Worm (Caenorhabditis elegans) whole organism, L1 larva: Measurements from ENCODE around the gene ncx-2.

Source experiments
- C16A3.4 ChIP-seq: fragments of 150-350 bp; optimal IDR thresholded peaks from 2 replicates; lab custom pipeline; 2014; ENCODE audit warnings: missing biosample characterization, missing genetic modification characterization
- alr-1 ChIP-seq: fragments of 200-800 bp; sonication (Bioruptor generic); optimal IDR thresholded peaks from 2 replicates; lab custom pipeline; 2018; ENCODE audit warnings: borderline replicate concordance, mild to moderate bottlenecking, missing genetic modification characterization, missing compliant biosample characterization
- aly-2 ChIP-seq: fragments of 150-350 bp; optimal IDR thresholded peaks from 2 replicates; lab custom pipeline; 2014; ENCODE audit warnings: missing biosample characterization, missing genetic modification characterization
- blmp-1 ChIP-seq: fragments of 150-350 bp; optimal IDR thresholded peaks from 2 replicates; lab custom pipeline; 2014; ENCODE audit warnings: missing biosample characterization, missing genetic modification characterization
- ceh-63 ChIP-seq: fragments of 200-800 bp; sonication (Bioruptor generic); optimal IDR thresholded peaks from 2 replicates; lab custom pipeline; 2018; ENCODE audit warnings: mild to moderate bottlenecking, missing genetic modification characterization, missing compliant biosample characterization
- ceh-82 ChIP-seq, 3 experiments: fragments of 150-350 bp in 1 of 3; sonication (generic microtip) in 2 of 3; optimal IDR thresholded peaks; 2 replicates each; lab custom pipeline; 2014 to 2017; ENCODE audit warnings: missing biosample characterization in 3 of 3, missing genetic modification characterization in 3 of 3
- ceh-88 ChIP-seq: fragments of 200-800 bp; sonication (Bioruptor generic); IDR thresholded peaks from 2 replicates; pipeline ENCODE4 v1.3.6; 2022; ENCODE audit warnings: missing genetic modification characterization, missing compliant biosample characterization
- ceh-90 ChIP-seq: sonication (generic microtip); optimal IDR thresholded peaks from 2 replicates; lab custom pipeline; 2016; ENCODE audit warnings: missing genetic modification characterization, missing compliant biosample characterization
- dpl-1 ChIP-seq, 3 experiments: fragments of 150-350 bp in 2 of 3; sonication (generic microtip) in 1 of 3; optimal IDR thresholded peaks; 2 replicates each; lab custom pipeline; 2014 to 2017; ENCODE audit warnings: missing biosample characterization in 3 of 3, missing genetic modification characterization in 3 of 3, missing genetic modification reagents in 3 of 3
- dsc-1 ChIP-seq: sonication (generic microtip); optimal IDR thresholded peaks from 2 replicates; lab custom pipeline; 2016; ENCODE audit warnings: mild to moderate bottlenecking, missing genetic modification characterization, missing compliant biosample characterization
- efl-1 ChIP-seq, 4 experiments: fragments of 150-350 bp; optimal IDR thresholded peaks in 3 of 4; peaks in 1 of 4; 1 replicate in 1 of 4; 2 replicates in 3 of 4; lab custom pipeline; 2014; ENCODE audit warnings: missing biosample characterization in 2 of 4, missing genetic modification characterization in 2 of 4, missing genetic modification reagents in 2 of 4
- efl-3 ChIP-seq: fragments of 200-800 bp; sonication (Bioruptor generic); optimal IDR thresholded peaks from 2 replicates; lab custom pipeline; 2018; ENCODE audit warnings: mild to moderate bottlenecking, missing genetic modification characterization, missing compliant biosample characterization
- egl-13 ChIP-seq: sonication (generic microtip); optimal IDR thresholded peaks from 2 replicates; lab custom pipeline; 2016; ENCODE audit warnings: missing genotype, missing genetic modification reagents, missing genetic modification characterization, missing compliant biosample characterization
- elt-2 ChIP-seq: sonication (generic microtip); optimal IDR thresholded peaks from 2 replicates; lab custom pipeline; 2016; ENCODE audit warnings: missing genetic modification characterization, mild to moderate bottlenecking, inconsistent platforms, missing compliant biosample characterization, missing genetic modification reagents
- elt-3 ChIP-seq, 6 experiments: fragments of 150-350 bp in 1 of 6; sonication (generic microtip); optimal IDR thresholded peaks; 2 replicates each; lab custom pipeline; 2017 to 2018; ENCODE audit warnings: missing biosample characterization in 6 of 6, missing genetic modification characterization in 6 of 6, inconsistent platforms in 1 of 6
- fkh-10 ChIP-seq: sonication (generic microtip); optimal IDR thresholded peaks from 2 replicates; lab custom pipeline; 2017; ENCODE audit warnings: missing biosample characterization, missing genetic modification reagents, missing genetic modification characterization
- fkh-8 ChIP-seq: sonication (generic microtip); optimal IDR thresholded peaks from 2 replicates; lab custom pipeline; 2016; ENCODE audit warnings: mild to moderate bottlenecking, missing genetic modification characterization, missing compliant biosample characterization
- grh-1 ChIP-seq: fragments of 200-800 bp; sonication (Bioruptor generic); IDR thresholded peaks from 2 replicates; pipeline ENCODE4 v1.3.6; 2022; ENCODE audit warnings: missing genetic modification reagents, missing genetic modification characterization, missing compliant biosample characterization
- hlh-17 ChIP-seq: fragments of 200-800 bp; sonication (Bioruptor generic); optimal IDR thresholded peaks from 2 replicates; lab custom pipeline; 2018; ENCODE audit warnings: missing genetic modification characterization, mild to moderate bottlenecking, missing compliant biosample characterization, moderate library complexity, borderline replicate concordance
- irx-1 ChIP-seq: sonication (generic microtip); optimal IDR thresholded peaks from 2 replicates; lab custom pipeline; 2016; ENCODE audit warnings: missing genetic modification characterization, missing compliant biosample characterization
- jun-1 ChIP-seq: fragments of 150-350 bp; optimal IDR thresholded peaks from 2 replicates; lab custom pipeline; 2014; ENCODE audit warnings: missing biosample characterization, missing genetic modification reagents, missing genetic modification characterization
- lin-13 ChIP-seq: fragments of 150-350 bp; optimal IDR thresholded peaks from 2 replicates; lab custom pipeline; 2014; ENCODE audit warnings: missing biosample characterization, missing genetic modification reagents, missing genetic modification characterization
- lin-14 ChIP-seq: fragments of 200-800 bp; sonication (Bioruptor generic); optimal IDR thresholded peaks from 2 replicates; lab custom pipeline; 2018; ENCODE audit warnings: mild to moderate bottlenecking, missing genetic modification characterization, moderate library complexity, missing compliant biosample characterization
- lin-15B ChIP-seq: fragments of 150-350 bp; sonication (generic microtip); optimal IDR thresholded peaks from 3 replicates; lab custom pipeline; 2014; ENCODE audit warnings: missing biosample characterization, missing genetic modification characterization
- lin-35 ChIP-seq, 2 experiments: fragments of 150-350 bp; optimal IDR thresholded peaks; 2 replicates each; lab custom pipeline; 2014; ENCODE audit warnings: missing biosample characterization in 2 of 2, missing genetic modification characterization in 2 of 2, missing genetic modification reagents in 2 of 2
- lin-39 ChIP-seq: fragments of 150-350 bp; optimal IDR thresholded peaks from 2 replicates; lab custom pipeline; 2014; ENCODE audit warnings: missing biosample characterization, missing genetic modification reagents, missing genetic modification characterization
- lsy-2 ChIP-seq, 2 experiments: fragments of 150-350 bp; optimal IDR thresholded peaks; 2 replicates each; lab custom pipeline; 2014; ENCODE audit warnings: missing biosample characterization in 2 of 2, missing genetic modification characterization in 2 of 2
- mdl-1 ChIP-seq, 2 experiments: fragments of 150-350 bp; optimal IDR thresholded peaks; 2 replicates each; lab custom pipeline; 2014 to 2017; ENCODE audit warnings: missing biosample characterization in 2 of 2, missing genetic modification characterization in 2 of 2, inconsistent platforms in 1 of 2
- mep-1 ChIP-seq: fragments of 150-350 bp; optimal IDR thresholded peaks from 2 replicates; lab custom pipeline; 2014; ENCODE audit warnings: missing biosample characterization, missing genetic modification characterization
- nhr-19 ChIP-seq: fragments of 200-800 bp; sonication (Bioruptor generic); conservative IDR thresholded peaks from 2 replicates; pipeline ENCODE4 v1.3.6; 2022; ENCODE audit warnings: missing genetic modification characterization, missing compliant biosample characterization
- nhr-20 ChIP-seq: sonication (generic microtip); optimal IDR thresholded peaks from 2 replicates; lab custom pipeline; 2016; ENCODE audit warnings: mild to moderate bottlenecking, missing genetic modification characterization, missing compliant biosample characterization
- nhr-237 ChIP-seq: fragments of 150-350 bp; optimal IDR thresholded peaks from 2 replicates; lab custom pipeline; 2014; ENCODE audit warnings: missing biosample characterization, missing genetic modification characterization
- nhr-47 ChIP-seq: sonication (generic microtip); optimal IDR thresholded peaks from 2 replicates; lab custom pipeline; 2016; ENCODE audit warnings: mild to moderate bottlenecking, missing genetic modification characterization, moderate library complexity, missing compliant biosample characterization
- nhr-71 ChIP-seq: sonication (generic microtip); optimal IDR thresholded peaks from 2 replicates; lab custom pipeline; 2016; ENCODE audit warnings: mild to moderate bottlenecking, missing genetic modification characterization, moderate library complexity, missing compliant biosample characterization
- nhr-77 ChIP-seq: fragments of 150-350 bp; optimal IDR thresholded peaks from 2 replicates; lab custom pipeline; 2014; ENCODE audit warnings: missing biosample characterization, missing genetic modification characterization
- nhr-85 ChIP-seq: sonication (generic microtip); peaks from one replicate; lab custom pipeline; 2016; ENCODE audit warnings: missing genetic modification characterization, inconsistent platforms, missing compliant biosample characterization
- nhr-90 ChIP-seq: sonication (generic microtip); optimal IDR thresholded peaks from 2 replicates; lab custom pipeline; 2016; ENCODE audit warnings: mild to moderate bottlenecking, missing genetic modification characterization, missing compliant biosample characterization; ENCODE audit not compliant: poor library complexity
- rnt-1 ChIP-seq: sonication (generic microtip); optimal IDR thresholded peaks from 2 replicates; lab custom pipeline; 2016; ENCODE audit warnings: mild to moderate bottlenecking, missing genetic modification characterization, moderate library complexity, missing compliant biosample characterization
- skn-1 ChIP-seq: fragments of 150-350 bp; optimal IDR thresholded peaks from 2 replicates; lab custom pipeline; 2014; ENCODE audit warnings: missing biosample characterization, missing genetic modification characterization
- snpc-4 ChIP-seq: fragments of 150-350 bp; optimal IDR thresholded peaks from 2 replicates; lab custom pipeline; 2014; ENCODE audit warnings: missing biosample characterization, missing genetic modification characterization
- snu-23 ChIP-seq: sonication (generic microtip); optimal IDR thresholded peaks from 2 replicates; lab custom pipeline; 2016; ENCODE audit warnings: missing genetic modification characterization, missing compliant biosample characterization
- sox-4 ChIP-seq: sonication (generic microtip); optimal IDR thresholded peaks from 2 replicates; lab custom pipeline; 2016; ENCODE audit warnings: missing genetic modification characterization, missing compliant biosample characterization
- sup-37 ChIP-seq: fragments of 200-800 bp; sonication (Bioruptor generic); optimal IDR thresholded peaks from 2 replicates; lab custom pipeline; 2018; ENCODE audit warnings: mild to moderate bottlenecking, missing genetic modification characterization, missing compliant biosample characterization
- swsn-7 ChIP-seq: sonication (generic microtip); optimal IDR thresholded peaks from 2 replicates; lab custom pipeline; 2016; ENCODE audit warnings: missing genetic modification characterization, missing compliant biosample characterization
- tbx-2 ChIP-seq: sonication (generic microtip); optimal IDR thresholded peaks from 2 replicates; lab custom pipeline; 2016; ENCODE audit warnings: missing genetic modification characterization, missing compliant biosample characterization
- unc-130 ChIP-seq: fragments of 150-350 bp; optimal IDR thresholded peaks from 2 replicates; lab custom pipeline; 2017; ENCODE audit warnings: missing biosample characterization, missing genetic modification characterization, inconsistent platforms
- unc-62 ChIP-seq: fragments of 150-350 bp; optimal IDR thresholded peaks from 2 replicates; lab custom pipeline; 2014; ENCODE audit warnings: missing biosample characterization, missing genetic modification reagents, missing genetic modification characterization
- unc-86 ChIP-seq: sonication (generic microtip); optimal IDR thresholded peaks from 2 replicates; lab custom pipeline; 2016; ENCODE audit warnings: missing genetic modification characterization, missing compliant biosample characterization
- vab-15 ChIP-seq: sonication (generic microtip); optimal IDR thresholded peaks from 2 replicates; lab custom pipeline; 2017; ENCODE audit warnings: missing genotype, mild to moderate bottlenecking, missing genetic modification characterization, missing compliant biosample characterization
- xbp-1 ChIP-seq: sonication (generic microtip); optimal IDR thresholded peaks from 2 replicates; lab custom pipeline; 2016; ENCODE audit warnings: missing genetic modification characterization, missing compliant biosample characterization
- zip-4 ChIP-seq: fragments of 200-800 bp; sonication (Bioruptor generic); optimal IDR thresholded peaks from 2 replicates; lab custom pipeline; 2018; ENCODE audit warnings: mild to moderate bottlenecking, missing genetic modification characterization, moderate library complexity, missing compliant biosample characterization

The ncx-2 gene

DNA sequence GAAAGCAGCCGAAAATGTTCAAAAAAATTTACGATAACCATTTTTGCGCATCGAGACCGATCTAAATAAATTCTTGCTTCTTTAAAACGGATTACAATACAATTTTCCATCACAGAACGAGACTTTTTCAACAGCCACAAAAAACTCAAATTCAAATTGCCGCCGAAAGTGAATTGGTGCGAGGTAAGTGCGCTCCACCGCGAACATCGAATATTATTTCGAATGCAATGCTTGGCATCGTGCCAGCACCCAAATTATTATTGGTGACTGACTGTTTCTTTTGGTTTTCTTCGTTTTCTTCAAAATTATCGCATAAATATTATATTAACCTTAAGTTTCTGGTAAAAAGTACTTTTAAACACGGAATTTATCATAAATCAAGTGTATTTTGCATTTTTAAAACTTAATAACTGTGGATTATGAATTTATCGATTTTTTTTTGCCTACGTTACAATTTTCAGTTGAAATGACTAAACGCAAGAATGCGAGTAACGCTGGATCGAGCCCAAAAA, 34.4 kb upstream of the ncx-2 start, which contains the start of gene penr-1:
TSS of gene penr-1 (plus strand) at position 462 of the 512 bp plus-strand sequence.
- no peak for TF ChIP-seq snpc-4 (tag; lab: Kevin White, UChicago)
- TF ChIP-seq nhr-77 (tag; lab: Kevin White, UChicago), result peak; percentile 42
- TF ChIP-seq mdl-1 (tag; optimal IDR thresholded peaks at IDR 0.05; lab: Kevin White, UChicago), result peak in 1 of 2 experiments; percentile 29
- TF ChIP-seq ceh-82 (tag; optimal IDR thresholded peaks at IDR 0.05; lab: Kevin White, UChicago), result peak in 1 of 3 experiments; percentile 42
- TF ChIP-seq aly-2 (tag; lab: Kevin White, UChicago), result peak; percentile 20
- peak; percentile 38 for TF ChIP-seq skn-1 (tag; lab: Kevin White, UChicago)
- peak; percentile 34 for TF ChIP-seq nhr-90 (tag; lab: Kevin White, UChicago)
- no peak for TF ChIP-seq ceh-88
- peak; percentile 59 for TF ChIP-seq tbx-2 (tag; lab: Kevin White, UChicago)
- TF ChIP-seq nhr-20, result peak; percentile 67
- peak; percentile 33 for TF ChIP-seq blmp-1 (tag; lab: Kevin White, UChicago)
- TF ChIP-seq sox-4 (tag; lab: Kevin White, UChicago), result no peak
- peak; percentile 61 for TF ChIP-seq rnt-1
- TF ChIP-seq lin-35 (GFP tag; optimal IDR thresholded peaks at IDR 0.05; lab: Kevin White, UChicago), result peak; percentile 96 to 98
- TF ChIP-seq unc-86 (tag; lab: Kevin White, UChicago), result peak; percentile 35
- peak; percentile 57 for TF ChIP-seq nhr-19 (GFP tag; lab: Robert Waterston, UW)
- TF ChIP-seq jun-1 (tag; lab: Kevin White, UChicago), result peak; percentile 23
- TF ChIP-seq lin-15B (tag; lab: Kevin White, UChicago), result peak; percentile 31
- peak; percentile 47 for TF ChIP-seq swsn-7
- TF ChIP-seq unc-130 (tag; lab: Kevin White, UChicago), result peak; percentile 69
- peak; percentile 33; the same call in 1 of the 2 replicates for TF ChIP-seq grh-1
- peak; percentile 88 to 94 (median 92) for TF ChIP-seq dpl-1 (GFP tag; optimal IDR thresholded peaks at IDR 0.05; lab: Kevin White, UChicago)
- TF ChIP-seq ceh-63 (GFP tag; lab: Kevin White, UChicago), result no peak
- TF ChIP-seq sup-37 (GFP tag; lab: Kevin White, UChicago), result no peak
- TF ChIP-seq nhr-85 (tag; lab: Kevin White, UChicago), result peak; percentile 75
- peak; percentile 75 for TF ChIP-seq nhr-71
- no peak for TF ChIP-seq ceh-90 (tag; lab: Kevin White, UChicago)
- TF ChIP-seq mep-1 (tag; lab: Kevin White, UChicago), result peak; percentile 19
- TF ChIP-seq lin-13 (GFP tag; lab: Kevin White, UChicago), result peak; percentile 37
- no peak for TF ChIP-seq hlh-17 (GFP tag; lab: Kevin White, UChicago)
- no peak for TF ChIP-seq efl-3
- TF ChIP-seq alr-1 (tag; lab: Kevin White, UChicago), result no peak
- peak; percentile 6 for TF ChIP-seq nhr-237 (tag; lab: Kevin White, UChicago)
- TF ChIP-seq elt-3 (tag; optimal IDR thresholded peaks at IDR 0.05; lab: Kevin White, UChicago), result peak in 2 of 6 experiments; percentile 2 to 43
- peak; percentile 6 for TF ChIP-seq egl-13 (tag; lab: Kevin White, UChicago)
- peak; percentile 51 to 74 for TF ChIP-seq lsy-2 (tag; optimal IDR thresholded peaks at IDR 0.05; lab: Kevin White, UChicago)
- peak; percentile 59 for TF ChIP-seq lin-14 (GFP tag; lab: Kevin White, UChicago)
- peak; percentile 18 for TF ChIP-seq fkh-8 (tag; lab: Kevin White, UChicago)
- no peak for TF ChIP-seq zip-4 (GFP tag; lab: Kevin White, UChicago)
- peak; percentile 71 for TF ChIP-seq snu-23 (GFP tag; lab: Kevin White, UChicago)
- TF ChIP-seq irx-1 (tag; lab: Kevin White, UChicago), result peak; percentile 16
- peak; percentile 71 for TF ChIP-seq nhr-47
- TF ChIP-seq efl-1 (optimal IDR thresholded peaks at IDR 0.05; lab: Kevin White, UChicago), result peak; percentile 95 to 96
- TF ChIP-seq efl-1 (GFP tag; optimal IDR thresholded peaks at IDR 0.05 in 1 of 2; lab: Kevin White, UChicago), result peak; percentile 94 to 99
- peak; percentile 67 for TF ChIP-seq C16A3.4 (tag; lab: Kevin White, UChicago)
- peak; percentile 51 for TF ChIP-seq vab-15
- no peak for TF ChIP-seq unc-62
- TF ChIP-seq lin-39 (tag; lab: Kevin White, UChicago), result peak; percentile 20
- TF ChIP-seq fkh-10 (GFP tag; lab: Kevin White, UChicago), result peak; percentile 6
- peak; percentile 55 for TF ChIP-seq xbp-1 (tag; lab: Kevin White, UChicago)
- peak; percentile 50 for TF ChIP-seq dsc-1
- TF ChIP-seq elt-2 (tag; lab: Kevin White, UChicago), result peak; percentile 3
